Worm (Caenorhabditis elegans) whole organism, midembryonic: ENCODE measurements around the gene him-4.

Experiments used
- flt-1 ChIP-seq: fragments of 200-800 bp; sonication (Bioruptor generic); IDR thresholded peaks from 2 replicates; pipeline ENCODE4 v1.3.6; 2022; ENCODE audit warnings: missing genetic modification characterization, missing compliant biosample characterization
- ztf-23 ChIP-seq: fragments of 200-800 bp; sonication (Bioruptor generic); IDR thresholded peaks from 2 replicates; pipeline ENCODE4 v1.3.6; 2022; ENCODE audit warnings: missing genetic modification reagents, missing genetic modification characterization, missing compliant biosample characterization

DNA sequence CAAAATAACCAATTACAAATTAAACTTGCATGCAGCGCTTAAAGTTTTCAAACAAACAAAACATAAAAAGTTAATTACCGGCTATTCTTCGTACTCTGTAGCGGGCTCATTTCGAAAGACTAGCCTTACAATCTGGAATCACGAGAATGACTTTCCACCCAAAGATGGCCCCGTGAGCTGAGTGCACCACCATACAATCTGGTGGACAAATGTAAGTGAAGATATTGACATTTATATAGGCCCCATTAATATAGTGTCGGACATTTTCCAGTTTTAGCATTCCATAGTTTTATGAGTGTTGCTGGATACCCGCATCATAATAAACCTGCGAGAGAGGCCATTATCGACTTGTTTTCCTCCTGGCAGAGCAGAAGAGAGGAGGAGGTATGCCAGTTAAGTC is 37.2 kb downstream of the him-4 start:
- TF ChIP-seq flt-1 (GFP tag; lab: Robert Waterston, UW) (no peak), ztf-23 (no peak)
